Fruit fly (Drosophila melanogaster) whole organism, embryonic: ENCODE data around the gene CG46308.

ENCODE experiments used
- Ada2b ChIP-seq: fragments of 200-800 bp; sonication (Bioruptor generic); IDR thresholded peaks from 2 replicates; pipeline ENCODE4 v1.3.6; 2022; ENCODE audit warnings: missing biosample characterization, missing genetic modification characterization
- Atf-2 ChIP-seq: fragments of 200-800 bp; sonication (Bioruptor generic); optimal IDR thresholded peaks from 2 replicates; lab custom pipeline; 2016; ENCODE audit warnings: missing biosample characterization, missing genetic modification characterization
- CG11504 ChIP-seq: fragments of 200-800 bp; sonication (Bioruptor generic); optimal IDR thresholded peaks from 3 replicates; lab custom pipeline; 2019; ENCODE audit warnings: missing biosample characterization, mild to moderate bottlenecking, missing genetic modification characterization, moderate library complexity
- CG11723 ChIP-seq: fragments of 200-800 bp; sonication (Bioruptor generic); optimal IDR thresholded peaks from 2 replicates; lab custom pipeline; 2017; ENCODE audit warnings: missing biosample characterization, mild to moderate bottlenecking, missing genetic modification characterization
- CG12236 ChIP-seq: fragments of 200-800 bp; sonication (Bioruptor generic); optimal IDR thresholded peaks from 2 replicates; lab custom pipeline; 2016; ENCODE audit warnings: missing biosample characterization, missing genetic modification characterization
- CG12744 ChIP-seq: fragments of 200-800 bp; sonication (Bioruptor generic); optimal IDR thresholded peaks from 2 replicates; lab custom pipeline; 2016; ENCODE audit warnings: missing biosample characterization, missing genetic modification characterization
- CG15696 ChIP-seq: fragments of 200-800 bp; sonication (Bioruptor generic); optimal IDR thresholded peaks from 2 replicates; lab custom pipeline; 2019; ENCODE audit warnings: missing biosample characterization, mild to moderate bottlenecking, missing genetic modification characterization, moderate library complexity
- CG16779 ChIP-seq: fragments of 200-800 bp; sonication (Bioruptor generic); IDR thresholded peaks from 2 replicates; pipeline ENCODE4 v1.3.6; 2022; ENCODE audit warnings: missing biosample characterization, missing genetic modification characterization
- CG17359 ChIP-seq: fragments of 200-800 bp; sonication (Bioruptor generic); optimal IDR thresholded peaks from 3 replicates; lab custom pipeline; 2018; ENCODE audit warnings: missing biosample characterization, mild to moderate bottlenecking, missing genetic modification characterization, moderate library complexity
- CG17361 ChIP-seq: fragments of 200-800 bp; sonication (Bioruptor generic); IDR thresholded peaks from 3 replicates; pipeline ENCODE4 v1.3.6; 2022; ENCODE audit warnings: missing biosample characterization, missing genetic modification characterization
- CG18011 ChIP-seq: fragments of 200-800 bp; sonication (Bioruptor generic); optimal IDR thresholded peaks from 2 replicates; lab custom pipeline; 2017; ENCODE audit warnings: missing biosample characterization, missing genetic modification characterization, mild to moderate bottlenecking, moderate library complexity, missing genotype
- CG30020 ChIP-seq: fragments of 200-800 bp; optimal IDR thresholded peaks from 2 replicates; lab custom pipeline; 2019; ENCODE audit warnings: missing biosample characterization, mild to moderate bottlenecking, missing genetic modification characterization, moderate library complexity
- CG31388 ChIP-seq: fragments of 200-800 bp; sonication (Bioruptor generic); optimal IDR thresholded peaks from 2 replicates; lab custom pipeline; 2016; ENCODE audit warnings: missing biosample characterization, missing genetic modification characterization
- CG3838 ChIP-seq: fragments of 200-800 bp; sonication (Bioruptor generic); optimal IDR thresholded peaks from 3 replicates; lab custom pipeline; 2016; ENCODE audit warnings: missing biosample characterization, missing genetic modification characterization
- CG6254 ChIP-seq: fragments of 200-800 bp; sonication (Bioruptor generic); optimal IDR thresholded peaks from 3 replicates; lab custom pipeline; 2017; ENCODE audit warnings: mild to moderate bottlenecking, missing biosample characterization, missing genetic modification reagents, missing genetic modification characterization
- CG8290 ChIP-seq, 3 experiments: fragments of 200-800 bp; sonication (Bioruptor generic); optimal IDR thresholded peaks; 2 replicates each; lab custom pipeline; 2016 to 2019; ENCODE audit warnings: missing biosample characterization in 3 of 3, missing genetic modification characterization in 3 of 3, mild to moderate bottlenecking in 2 of 3, moderate library complexity in 1 of 3
- CG8359 ChIP-seq: fragments of 200-800 bp; sonication (Bioruptor generic); optimal IDR thresholded peaks from 2 replicates; lab custom pipeline; 2017; ENCODE audit warnings: missing biosample characterization, mild to moderate bottlenecking, missing genetic modification characterization, borderline replicate concordance
- CG9215 ChIP-seq: fragments of 200-800 bp; sonication (Bioruptor generic); IDR thresholded peaks from 2 replicates; pipeline ENCODE4 v1.3.6; 2022; ENCODE audit warnings: missing biosample characterization, missing genetic modification characterization
- Dad ChIP-seq: fragments of 200-800 bp; sonication (Bioruptor generic); optimal IDR thresholded peaks from 3 replicates; lab custom pipeline; 2016; ENCODE audit warnings: missing biosample characterization, missing genetic modification characterization
- Ets97D ChIP-seq: fragments of 200-800 bp; sonication (Bioruptor generic); optimal IDR thresholded peaks from 3 replicates; lab custom pipeline; 2016; ENCODE audit warnings: missing biosample characterization, missing genetic modification characterization
- Kr ChIP-seq: fragments of 200-800 bp; sonication (Bioruptor generic); optimal IDR thresholded peaks from 2 replicates; lab custom pipeline; 2017; ENCODE audit warnings: missing biosample characterization, mild to moderate bottlenecking, missing genetic modification characterization
- Lpt ChIP-seq: fragments of >200 bp; optimal IDR thresholded peaks from 2 replicates; lab custom pipeline; 2018; ENCODE audit warnings: missing biosample characterization, missing genetic modification characterization
- Neu2 ChIP-seq: fragments of 200-800 bp; sonication (Bioruptor generic); optimal IDR thresholded peaks from 3 replicates; lab custom pipeline; 2016; ENCODE audit warnings: missing biosample characterization, missing genetic modification characterization, borderline replicate concordance
- NfI ChIP-seq: fragments of 200-800 bp; sonication (Bioruptor generic); optimal IDR thresholded peaks from 3 replicates; lab custom pipeline; 2018; ENCODE audit warnings: missing biosample characterization, mild to moderate bottlenecking, missing genetic modification characterization, moderate library complexity
- Rx ChIP-seq: fragments of 200-800 bp; sonication (Bioruptor generic); IDR thresholded peaks from 2 replicates; pipeline ENCODE4 v1.3.6; 2022; ENCODE audit warnings: missing biosample characterization, missing genetic modification characterization
- Spps ChIP-seq: fragments of 200-800 bp; sonication (Bioruptor generic); optimal IDR thresholded peaks from 2 replicates; lab custom pipeline; 2018; ENCODE audit warnings: missing biosample characterization, mild to moderate bottlenecking, missing genetic modification characterization
- Taf1 ChIP-seq: fragments of 200-800 bp; sonication (Bioruptor generic); IDR thresholded peaks from 2 replicates; pipeline ENCODE4 v1.3.6; 2022; ENCODE audit warnings: missing biosample characterization, missing genetic modification characterization
- Usf ChIP-seq: fragments of 200-800 bp; sonication (Bioruptor generic); optimal IDR thresholded peaks from 2 replicates; lab custom pipeline; 2017; ENCODE audit warnings: missing genotype, missing biosample characterization, missing genetic modification characterization
- Xbp1 ChIP-seq: fragments of 200-800 bp; sonication (Bioruptor generic); optimal IDR thresholded peaks from 3 replicates; lab custom pipeline; 2016; ENCODE audit warnings: missing biosample characterization, mild to moderate bottlenecking, missing genetic modification characterization
- YL-1 ChIP-seq: fragments of 200-800 bp; sonication (Bioruptor generic); optimal IDR thresholded peaks from 3 replicates; lab custom pipeline; 2017; ENCODE audit warnings: missing biosample characterization, mild to moderate bottlenecking, missing genetic modification characterization
- bbx ChIP-seq: fragments of 200-800 bp; sonication (Bioruptor generic); IDR thresholded peaks from 2 replicates; pipeline ENCODE4 v1.3.6; 2022; ENCODE audit warnings: missing biosample characterization, missing genetic modification characterization; ENCODE audit not compliant: partially characterized antibody
- chif ChIP-seq, 2 experiments: fragments of 200-800 bp; sonication (Bioruptor generic); optimal IDR thresholded peaks; 3 replicates each; lab custom pipeline; 2016; ENCODE audit warnings: missing biosample characterization in 2 of 2, missing genetic modification characterization in 2 of 2
- chinmo ChIP-seq: fragments of 200-800 bp; sonication (Bioruptor generic); IDR thresholded peaks from 4 replicates; pipeline ENCODE4 v1.3.6; 2022; ENCODE audit warnings: missing biosample characterization, missing genetic modification characterization; ENCODE audit not compliant: partially characterized antibody
- ci ChIP-seq: fragments of 200-800 bp; sonication (Bioruptor generic); IDR thresholded peaks from 3 replicates; pipeline ENCODE4 v1.3.6; 2022; ENCODE audit warnings: missing biosample characterization, missing genetic modification characterization
- crol ChIP-seq: fragments of 200-800 bp; sonication (Bioruptor generic); IDR thresholded peaks from 2 replicates; pipeline ENCODE4 v1.3.6; 2022; ENCODE audit warnings: missing biosample characterization, missing genetic modification characterization
- dimm ChIP-seq: fragments of 200-800 bp; sonication (Bioruptor generic); IDR thresholded peaks from 2 replicates; pipeline ENCODE4 v1.3.6; 2022; ENCODE audit warnings: missing biosample characterization, missing genetic modification characterization
- dysf ChIP-seq: fragments of 200-800 bp; sonication (Bioruptor generic); IDR thresholded peaks from 3 replicates; pipeline ENCODE4 v1.3.6; 2022; ENCODE audit warnings: missing biosample characterization, missing genetic modification characterization
- eve ChIP-seq, 2 experiments: fragments of >200 bp; optimal IDR thresholded peaks; 2 replicates each; lab custom pipeline; 2017; ENCODE audit warnings: missing biosample characterization in 2 of 2, missing genetic modification characterization in 2 of 2
- grn ChIP-seq: fragments of 200-800 bp; sonication (Bioruptor generic); optimal IDR thresholded peaks from 3 replicates; lab custom pipeline; 2017; ENCODE audit warnings: missing biosample characterization, missing genetic modification characterization
- gsb-n ChIP-seq: fragments of 200-800 bp; sonication (Bioruptor generic); optimal IDR thresholded peaks from 3 replicates; lab custom pipeline; 2018; ENCODE audit warnings: missing biosample characterization, mild to moderate bottlenecking, missing genetic modification characterization
- jing ChIP-seq: fragments of 200-800 bp; sonication (Bioruptor generic); optimal IDR thresholded peaks from 2 replicates; lab custom pipeline; 2018; ENCODE audit warnings: missing biosample characterization, mild to moderate bottlenecking, missing genetic modification characterization
- peb ChIP-seq: fragments of 200-800 bp; sonication (Bioruptor generic); IDR thresholded peaks from 2 replicates; pipeline ENCODE4 v1.3.6; 2022; ENCODE audit warnings: missing biosample characterization, missing genetic modification characterization
- sc ChIP-seq, 3 experiments: fragments of >200 bp in 2 of 3; fragments of 200-800 bp in 1 of 3; sonication (Bioruptor generic) in 1 of 3; optimal IDR thresholded peaks; 2 replicates in 2 of 3; 3 replicates in 1 of 3; lab custom pipeline; 2017; ENCODE audit warnings: mild to moderate bottlenecking in 1 of 3, missing biosample characterization in 1 of 3, missing genetic modification characterization in 1 of 3, missing genetic modification reagents in 1 of 3
- schlank ChIP-seq: fragments of 200-800 bp; sonication (Bioruptor generic); optimal IDR thresholded peaks from 2 replicates; lab custom pipeline; 2018; ENCODE audit warnings: missing biosample characterization, mild to moderate bottlenecking, missing genetic modification characterization
- sens ChIP-seq: fragments of 200-800 bp; sonication (Bioruptor generic); peaks from one replicate; lab custom pipeline; 2016; ENCODE audit warnings: missing biosample characterization, missing genetic modification characterization
- slou ChIP-seq: fragments of 200-800 bp; sonication (Bioruptor generic); optimal IDR thresholded peaks from 3 replicates; lab custom pipeline; 2016; ENCODE audit warnings: missing biosample characterization, missing genetic modification characterization
- usp ChIP-seq: fragments of >200 bp; optimal IDR thresholded peaks from 2 replicates; lab custom pipeline; 2017; ENCODE audit warnings: missing biosample characterization, missing genetic modification characterization
- wdn ChIP-seq: fragments of 200-800 bp; sonication (Bioruptor generic); IDR thresholded peaks from 2 replicates; pipeline ENCODE4 v1.3.6; 2022; ENCODE audit warnings: missing biosample characterization, missing genetic modification characterization

The CG46308 gene

DNA sequence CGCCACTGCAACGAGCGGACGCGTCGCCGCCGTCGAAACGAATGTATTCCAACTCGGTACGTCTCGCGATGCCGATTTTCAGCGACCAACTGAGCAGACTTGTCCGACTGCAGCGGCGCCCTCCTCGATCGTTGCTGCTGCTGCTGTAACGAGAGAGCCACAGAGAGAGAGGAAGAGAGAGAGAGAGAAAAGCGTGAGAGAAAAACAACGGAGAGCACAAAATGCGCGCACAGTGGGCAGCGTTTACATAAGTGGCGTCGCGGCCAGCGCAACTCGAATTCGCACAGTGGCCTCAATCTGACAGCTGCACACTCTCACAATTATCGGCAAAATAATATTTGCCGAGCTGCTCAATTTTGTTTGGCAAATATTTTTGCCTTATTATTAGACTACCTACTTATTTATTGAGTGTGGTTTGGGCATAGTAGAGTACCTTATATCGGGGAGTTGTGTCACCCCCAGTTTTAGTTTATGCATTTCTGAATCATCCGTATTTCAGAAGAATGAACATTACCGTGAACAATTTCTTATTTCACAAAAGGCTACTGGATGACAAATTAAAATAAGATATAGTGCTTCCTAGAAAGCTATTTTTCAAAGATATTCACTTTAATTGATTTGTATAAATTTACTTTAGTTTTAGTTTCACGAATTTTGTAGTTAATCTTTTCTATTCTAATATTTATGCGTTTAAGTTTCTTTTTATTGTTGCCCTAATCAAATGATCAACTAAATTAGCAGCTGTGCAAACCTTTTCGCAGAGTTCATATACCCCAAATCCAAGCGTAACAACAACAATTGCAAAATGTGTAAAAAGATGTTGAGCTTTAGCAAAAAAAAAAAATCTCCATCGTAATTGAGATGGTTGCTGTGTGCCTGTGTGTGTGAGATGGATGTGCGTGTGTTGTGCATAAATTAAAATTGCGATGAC, 52.0 kb downstream of the CG46308 start (continued):
- TF ChIP-seq crol (GFP tag; lab: Robert Waterston, UW) (no peak), Taf1 (0 out of 2 replicates have a peak, but pooled peaks have one; percentile 30), CG31388 (GFP tag; lab: Kevin White, UChicago) (no peak), CG11723 (GFP tag; lab: Kevin White, UChicago) (peak; percentile 48), CG8359 (GFP tag; lab: Kevin White, UChicago) (no peak), slou (GFP tag; lab: Kevin White, UChicago) (no peak), CG12744 (no peak), ci (GFP tag; lab: Robert Waterston, UW) (peak; percentile 84), Rx (GFP tag; lab: Robert Waterston, UW) (peak; percentile 55), Spps (tag; lab: Kevin White, UChicago) (no peak), Xbp1 (peak; percentile 70), Ets97D (GFP tag; lab: Kevin White, UChicago) (peak; percentile 10), CG17361 (GFP tag; lab: Robert Waterston, UW) (peak; percentile 75), CG30020 (tag; lab: Kevin White, UChicago) (no peak), CG17359 (tag; lab: Kevin White, UChicago) (peak; percentile 44), Lpt (GFP tag; lab: Kevin White, UChicago) (no peak), gsb-n (tag; lab: Kevin White, UChicago) (peak; percentile 49), sens (peak; percentile 93), schlank (peak; percentile 3), CG8290 (GFP tag; optimal IDR thresholded peaks at IDR 0.05; lab: Kevin White, UChicago) (no peak), CG8290 (tag; optimal IDR thresholded peaks at IDR 0.05; lab: Kevin White, UChicago) (peak in 1 of 2 experiments; percentile 76), Dad (GFP tag; lab: Kevin White, UChicago) (peak; percentile 24), CG18011 (GFP tag; lab: Kevin White, UChicago) (no peak), CG12236 (peak; percentile 2), dysf (GFP tag; lab: Robert Waterston, UW) (peak; percentile 72), NfI (peak; percentile 63), eve (GFP tag; optimal IDR thresholded peaks at IDR 0.05; lab: Kevin White, UChicago) (peak in 1 of 2 experiments; percentile 86), dimm (no peak), jing (GFP tag; lab: Kevin White, UChicago) (no peak), YL-1 (GFP tag; lab: Kevin White, UChicago) (no peak), CG11504 (tag; lab: Kevin White, UChicago) (peak; percentile 68), Ada2b (GFP tag; lab: Robert Waterston, UW) (peak; percentile 69; the same call in 1 of the 2 replicates), CG16779 (GFP tag; lab: Robert Waterston, UW) (no peak), peb (no peak), Usf (GFP tag; lab: Kevin White, UChicago) (peak; percentile 16), CG15696 (tag; lab: Kevin White, UChicago) (peak; percentile 15), usp (GFP tag; lab: Kevin White, UChicago) (no peak), CG3838 (GFP tag; lab: Kevin White, UChicago) (no peak), chif (GFP tag; optimal IDR thresholded peaks at IDR 0.05; lab: Kevin White, UChicago) (peak in 1 of 2 experiments; percentile 35), Atf-2 (peak; percentile 70), bbx (GFP tag; lab: Robert Waterston, UW) (no peak), Neu2 (no peak), grn (no peak), wdn (peak; percentile 59; the same call in 1 of the 2 replicates), CG9215 (GFP tag; lab: Robert Waterston, UW) (peak; percentile 55), sc (optimal IDR thresholded peaks at IDR 0.05; lab: Kevin White, UChicago) (no peak), sc (GFP tag; optimal IDR thresholded peaks at IDR 0.05; lab: Kevin White, UChicago) (no peak), Kr (no peak), CG6254 (GFP tag; lab: Kevin White, UChicago) (no peak), chinmo (GFP tag; lab: Robert Waterston, UW) (peak; percentile 90; the same call in 2 of the 4 replicates)
